Worm (Caenorhabditis elegans) whole organism, L3 larva: ENCODE data around the gene kmo-2.

ENCODE experiments used
- ZK546.5 ChIP-seq: sonication (generic microtip); optimal IDR thresholded peaks from 2 replicates; lab custom pipeline; 2017; ENCODE audit warnings: missing biosample characterization, missing genetic modification characterization
- aly-2 ChIP-seq: fragments of 150-350 bp; optimal IDR thresholded peaks from 2 replicates; lab custom pipeline; 2014; ENCODE audit warnings: missing biosample characterization, missing genetic modification characterization
- ama-1 ChIP-seq: fragments of 150-350 bp; optimal IDR thresholded peaks from 2 replicates; lab custom pipeline; 2018
- ceh-28 ChIP-seq: fragments of 150-350 bp; optimal IDR thresholded peaks from 2 replicates; lab custom pipeline; 2014; ENCODE audit warnings: missing biosample characterization, missing genetic modification reagents, missing genetic modification characterization
- ceh-9 ChIP-seq: sonication (generic microtip); optimal IDR thresholded peaks from 2 replicates; lab custom pipeline; 2018; ENCODE audit warnings: missing biosample characterization, missing genetic modification characterization
- daf-12 ChIP-seq: fragments of 150-350 bp; optimal IDR thresholded peaks from 2 replicates; lab custom pipeline; 2014; ENCODE audit warnings: missing biosample characterization, missing genetic modification reagents, missing genetic modification characterization
- egl-27 ChIP-seq: sonication (generic microtip); optimal IDR thresholded peaks from 4 replicates; lab custom pipeline; 2017; ENCODE audit warnings: missing biosample characterization, missing genetic modification reagents, missing genetic modification characterization
- egl-5 ChIP-seq: fragments of 150-350 bp; optimal IDR thresholded peaks from 2 replicates; lab custom pipeline; 2017; ENCODE audit warnings: missing biosample characterization, missing genetic modification reagents, missing genetic modification characterization, inconsistent platforms
- elt-2 ChIP-seq: sonication (generic microtip); optimal IDR thresholded peaks from 2 replicates; lab custom pipeline; 2016; ENCODE audit warnings: missing genetic modification reagents, mild to moderate bottlenecking, missing genetic modification characterization, missing compliant biosample characterization
- elt-3 ChIP-seq, 3 experiments: fragments of 150-350 bp in 1 of 3; sonication (generic microtip) in 2 of 3; optimal IDR thresholded peaks; 2 replicates in 2 of 3; 4 replicates in 1 of 3; lab custom pipeline; 2014 to 2017; ENCODE audit warnings: missing biosample characterization in 3 of 3, missing genetic modification characterization in 3 of 3
- eor-1 ChIP-seq, 2 experiments: fragments of 150-350 bp; optimal IDR thresholded peaks; 2 replicates each; lab custom pipeline; 2014 to 2018; ENCODE audit warnings: missing biosample characterization in 2 of 2, missing genetic modification characterization in 2 of 2
- fkh-2 ChIP-seq: fragments of 150-350 bp; optimal IDR thresholded peaks from 2 replicates; lab custom pipeline; 2014; ENCODE audit warnings: missing biosample characterization, missing genetic modification reagents, missing genetic modification characterization
- hmg-11 ChIP-seq: sonication (generic microtip); optimal IDR thresholded peaks from 2 replicates; lab custom pipeline; 2016; ENCODE audit warnings: missing genetic modification characterization, missing compliant biosample characterization
- jun-1 ChIP-seq: fragments of 150-350 bp; optimal IDR thresholded peaks from 2 replicates; lab custom pipeline; 2014; ENCODE audit warnings: missing biosample characterization, missing genetic modification reagents, missing genetic modification characterization
- lin-15B ChIP-seq: fragments of 150-350 bp; optimal IDR thresholded peaks from 2 replicates; lab custom pipeline; 2014; ENCODE audit warnings: missing biosample characterization, missing genetic modification characterization
- lin-39 ChIP-seq: fragments of 150-350 bp; optimal IDR thresholded peaks from 2 replicates; lab custom pipeline; 2018; ENCODE audit warnings: missing biosample characterization, missing genetic modification reagents, missing genetic modification characterization
- lsy-12 ChIP-seq: sonication (generic microtip); optimal IDR thresholded peaks from 2 replicates; lab custom pipeline; 2016; ENCODE audit warnings: mild to moderate bottlenecking, missing genetic modification characterization, missing compliant biosample characterization
- mml-1 ChIP-seq: fragments of 150-350 bp; sonication (generic microtip); optimal IDR thresholded peaks from 3 replicates; lab custom pipeline; 2014; ENCODE audit warnings: missing biosample characterization, missing genetic modification characterization
- nfya-1 ChIP-seq: sonication (generic microtip); optimal IDR thresholded peaks from 2 replicates; lab custom pipeline; 2017; ENCODE audit warnings: missing genetic modification characterization, mild to moderate bottlenecking, missing compliant biosample characterization, antibody characterized with exemption, moderate library complexity; ENCODE audit not compliant: insufficient read depth
- nhr-11 ChIP-seq: fragments of 150-350 bp; optimal IDR thresholded peaks from 2 replicates; lab custom pipeline; 2014; ENCODE audit warnings: missing biosample characterization, missing genetic modification characterization
- nhr-25 ChIP-seq: sonication (generic microtip); optimal IDR thresholded peaks from 2 replicates; lab custom pipeline; 2017; ENCODE audit warnings: missing biosample characterization, missing genetic modification characterization
- nhr-28 ChIP-seq: fragments of 150-350 bp; optimal IDR thresholded peaks from 2 replicates; lab custom pipeline; 2014; ENCODE audit warnings: missing biosample characterization, missing genetic modification characterization
- nhr-77 ChIP-seq: fragments of 150-350 bp; optimal IDR thresholded peaks from 2 replicates; lab custom pipeline; 2014; ENCODE audit warnings: missing biosample characterization, missing genetic modification characterization
- pha-4 ChIP-seq: fragments of 150-350 bp; optimal IDR thresholded peaks from 2 replicates; lab custom pipeline; 2014; ENCODE audit warnings: missing biosample characterization, missing genetic modification reagents, missing genetic modification characterization
- pqm-1 ChIP-seq: fragments of 150-350 bp; optimal IDR thresholded peaks from 2 replicates; lab custom pipeline; 2017; ENCODE audit warnings: missing biosample characterization, missing genetic modification characterization, inconsistent platforms
- sea-2 ChIP-seq: fragments of 150-350 bp; sonication (generic microtip); optimal IDR thresholded peaks from 4 replicates; lab custom pipeline; 2014; ENCODE audit warnings: missing biosample characterization, missing genetic modification reagents, missing genetic modification characterization
- snpc-4 ChIP-seq: fragments of 150-350 bp; optimal IDR thresholded peaks from 2 replicates; lab custom pipeline; 2014; ENCODE audit warnings: missing biosample characterization, missing genetic modification characterization
- tbx-2 ChIP-seq: sonication (generic microtip); optimal IDR thresholded peaks from 2 replicates; lab custom pipeline; 2016; ENCODE audit warnings: mild to moderate bottlenecking, missing genetic modification characterization, missing compliant biosample characterization
- unc-62 ChIP-seq: fragments of 150-350 bp; sonication (generic microtip); optimal IDR thresholded peaks from 4 replicates; lab custom pipeline; 2014; ENCODE audit warnings: missing biosample characterization, missing genetic modification reagents, missing genetic modification characterization
- zag-1 ChIP-seq: fragments of 150-350 bp; optimal IDR thresholded peaks from 2 replicates; lab custom pipeline; 2014; ENCODE audit warnings: missing biosample characterization, missing genetic modification characterization

The kmo-2 gene

DNA sequence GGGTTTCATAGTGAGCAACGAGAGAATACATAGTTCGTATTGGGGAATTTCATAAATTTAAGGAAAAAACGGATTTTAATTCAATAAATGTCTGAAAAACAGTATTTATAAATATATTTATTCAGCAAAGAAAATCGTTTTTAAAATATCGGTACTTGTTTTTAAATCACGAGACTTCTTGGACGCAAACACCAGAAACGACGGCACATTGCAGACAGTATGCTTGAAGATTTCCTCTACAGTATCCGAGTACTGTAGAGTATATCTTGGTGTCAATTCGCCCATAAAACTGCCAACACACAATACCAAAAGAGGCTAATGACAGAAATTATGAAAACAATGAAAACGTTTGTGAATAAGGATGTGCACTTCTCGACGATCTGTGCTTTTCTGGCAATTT is 2.5 kb downstream of the kmo-2 start:
- TF ChIP-seq nfya-1 (tag; lab: Kevin White, UChicago): peak; percentile 5
- no peak for TF ChIP-seq fkh-2 (tag; lab: Kevin White, UChicago)
- no peak for TF ChIP-seq nhr-28
- TF ChIP-seq elt-3 (tag; optimal IDR thresholded peaks at IDR 0.05; lab: Kevin White, UChicago): no peak
- no peak for TF ChIP-seq ceh-28 (tag; lab: Kevin White, UChicago)
- TF ChIP-seq egl-5: no peak
- peak; percentile 5 for TF ChIP-seq lin-15B (tag; lab: Kevin White, UChicago)
- no peak for TF ChIP-seq hmg-11 (tag; lab: Kevin White, UChicago)

DNA sequence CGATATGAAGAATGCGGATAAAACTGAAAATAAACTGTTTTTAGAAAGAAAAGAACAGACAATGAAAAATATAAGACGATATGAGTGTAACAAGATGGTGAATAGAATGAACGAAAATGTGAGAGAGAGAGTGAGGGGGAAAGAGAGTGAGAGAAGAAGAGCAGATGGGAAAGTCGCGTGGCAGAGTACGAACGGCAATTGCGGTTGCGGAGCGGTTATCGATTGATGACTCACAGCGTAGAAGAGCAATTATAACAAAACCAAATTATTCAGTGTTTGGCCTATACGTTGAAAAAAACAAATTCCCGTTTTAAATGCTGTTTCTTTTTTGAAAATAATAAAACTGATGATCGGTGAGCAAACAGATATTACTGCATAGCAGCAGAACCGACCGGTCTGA is 3.0 kb downstream of the kmo-2 start, which contains the start of gene pqn-53:
Gene pqn-53, minus strand, starts transcription at position 23 of the 400 bp plus-strand sequence.
- no peak for TF ChIP-seq hmg-11 (tag; lab: Kevin White, UChicago)
- TF ChIP-seq nhr-77 (tag; lab: Kevin White, UChicago): no peak
- TF ChIP-seq nhr-25 (tag; lab: Kevin White, UChicago): peak; percentile 29
- peak; percentile 31 for TF ChIP-seq lin-39 (tag; lab: Kevin White, UChicago)
- TF ChIP-seq nhr-11 (tag; lab: Kevin White, UChicago): no peak
- no peak for TF ChIP-seq egl-27 (tag; lab: Kevin White, UChicago)
- peak; percentile 28 for TF ChIP-seq ama-1 (lab: Kevin White, UChicago)
- TF ChIP-seq elt-2 (tag; lab: Kevin White, UChicago): peak; percentile 7
- no peak for TF ChIP-seq lsy-12 (tag; lab: Kevin White, UChicago)
- no peak for TF ChIP-seq ceh-9 (tag; lab: Kevin White, UChicago)
- TF ChIP-seq pha-4 (tag; lab: Kevin White, UChicago): peak; percentile 22
- TF ChIP-seq eor-1 (tag; optimal IDR thresholded peaks at IDR 0.05; lab: Kevin White, UChicago): no peak
- TF ChIP-seq ZK546.5 (tag; lab: Kevin White, UChicago): no peak
- TF ChIP-seq unc-62 (GFP tag; lab: Kevin White, UChicago): no peak
- TF ChIP-seq tbx-2 (tag; lab: Kevin White, UChicago): no peak
- peak; percentile 63 for TF ChIP-seq ceh-28 (tag; lab: Kevin White, UChicago)
- TF ChIP-seq daf-12 (tag; lab: Kevin White, UChicago): no peak
- TF ChIP-seq snpc-4 (tag; lab: Kevin White, UChicago): peak; percentile 37
- no peak for TF ChIP-seq jun-1 (tag; lab: Kevin White, UChicago)
- no peak for TF ChIP-seq nhr-28
- TF ChIP-seq nfya-1 (tag; lab: Kevin White, UChicago): peak; percentile 46

DNA sequence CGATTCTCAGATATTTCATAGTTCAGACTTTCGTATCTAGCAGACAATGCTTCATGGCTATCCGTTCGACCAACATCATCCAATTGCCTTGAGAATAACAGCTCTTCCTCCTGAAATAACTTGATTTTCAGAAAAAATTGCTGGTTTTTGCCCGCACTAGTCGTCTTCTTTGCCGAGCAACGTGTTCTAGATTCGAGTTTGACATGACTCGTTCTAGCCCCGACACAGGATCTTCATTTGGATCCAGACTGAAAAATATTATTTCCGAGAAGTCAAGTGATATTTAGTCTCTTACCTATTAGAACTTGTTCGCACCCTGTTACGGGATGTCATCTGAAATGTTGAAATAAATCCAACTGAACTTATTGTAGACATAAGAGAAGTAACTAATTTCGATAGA is 5.3 kb downstream of the kmo-2 start, which contains the start of gene clh-6:
Gene clh-6, minus strand, starts transcription at position 333 of the 400 bp plus-strand sequence.
- TF ChIP-seq pha-4 (tag; lab: Kevin White, UChicago) (peak; percentile 10), snpc-4 (tag; lab: Kevin White, UChicago) (no peak), nhr-25 (tag; lab: Kevin White, UChicago) (peak; percentile 4), zag-1 (tag; lab: Kevin White, UChicago) (no peak), ama-1 (lab: Kevin White, UChicago) (peak; percentile 85), elt-2 (tag; lab: Kevin White, UChicago) (peak; percentile 9), lin-15B (tag; lab: Kevin White, UChicago) (no peak), hmg-11 (tag; lab: Kevin White, UChicago) (no peak), pqm-1 (tag; lab: Kevin White, UChicago) (no peak)

DNA sequence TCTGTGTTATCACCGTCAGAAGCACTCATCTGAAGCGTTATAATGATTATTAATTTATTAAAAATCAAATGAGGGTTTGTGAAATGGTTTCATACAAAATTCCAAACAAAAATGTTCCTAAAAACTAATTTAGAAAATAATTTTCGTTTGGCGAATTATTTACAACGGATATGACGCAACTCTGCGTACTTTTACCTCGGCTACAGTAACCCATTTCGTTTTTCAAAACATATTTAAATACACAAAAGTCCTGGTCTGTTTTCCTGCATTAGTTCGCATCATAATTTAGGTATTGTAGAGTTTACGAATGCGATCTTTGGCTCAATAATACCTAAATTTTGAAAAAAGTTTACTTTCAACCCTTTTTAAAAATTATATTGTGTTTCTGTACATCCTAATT is 8.6 kb downstream of the kmo-2 start, which contains the start of gene R07B7.2:
Gene R07B7.2, minus strand, starts transcription at position 35 of the 400 bp plus-strand sequence.
- TF ChIP-seq jun-1 (tag; lab: Kevin White, UChicago) (no peak), egl-5 (no peak), nhr-11 (tag; lab: Kevin White, UChicago) (no peak), sea-2 (GFP tag; lab: Kevin White, UChicago) (no peak), ZK546.5 (tag; lab: Kevin White, UChicago) (no peak), snpc-4 (tag; lab: Kevin White, UChicago) (no peak), lsy-12 (tag; lab: Kevin White, UChicago) (no peak), aly-2 (no peak)
- TF ChIP-seq, all 47 proteins: peak for 0

DNA sequence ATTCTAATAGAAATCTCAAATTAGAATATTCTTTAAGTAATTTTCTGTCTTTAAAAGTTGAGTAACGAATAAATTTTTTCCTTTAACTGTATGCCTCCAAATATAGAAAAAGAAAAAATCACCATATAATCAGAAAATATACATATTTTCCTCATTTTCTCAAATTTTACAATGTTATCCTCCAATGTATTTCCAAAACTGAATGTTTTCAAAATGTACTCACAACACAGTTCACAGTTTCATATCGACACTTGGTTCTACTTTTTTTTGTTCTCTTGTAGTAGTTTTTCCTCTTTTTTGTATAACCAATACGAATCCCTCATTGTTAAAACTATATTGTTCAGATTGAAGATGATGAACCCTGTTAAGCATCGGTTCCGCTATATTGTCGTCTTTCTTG is 14.7 kb downstream of the kmo-2 start, which contains the start of gene F10C2.7:
Gene F10C2.7, plus strand, starts transcription at position 301 of the 400 bp plus-strand sequence.
- no peak for TF ChIP-seq mml-1 (tag; lab: Kevin White, UChicago)
